Fruit fly (Drosophila melanogaster) whole organism, embryonic: ENCODE data around the gene Rtc1.

Experiments used
- B-H1 ChIP-seq: fragments of 200-800 bp; sonication (Bioruptor generic); IDR thresholded peaks from 3 replicates; pipeline ENCODE4 v1.3.6; 2022; ENCODE audit warnings: missing biosample characterization, missing genetic modification characterization
- C15 ChIP-seq: fragments of 200-800 bp; sonication (Bioruptor generic); IDR thresholded peaks from 3 replicates; pipeline ENCODE4 v1.3.6; 2022; ENCODE audit warnings: missing biosample characterization, missing genetic modification characterization
- CG14050 ChIP-seq: fragments of 200-800 bp; sonication (Bioruptor generic); IDR thresholded peaks from 3 replicates; pipeline ENCODE4 v1.3.6; 2022; ENCODE audit warnings: missing biosample characterization, missing genetic modification characterization
- CG1832 ChIP-seq: fragments of 200-800 bp; sonication (Bioruptor generic); optimal IDR thresholded peaks from 2 replicates; lab custom pipeline; 2017; ENCODE audit warnings: missing biosample characterization, mild to moderate bottlenecking, missing genetic modification characterization, inconsistent platforms
- CG2129 ChIP-seq: fragments of 200-800 bp; sonication (Bioruptor generic); IDR thresholded peaks from 2 replicates; pipeline ENCODE4 v1.3.6; 2022; ENCODE audit warnings: missing biosample characterization, missing genetic modification characterization; ENCODE audit not compliant: partially characterized antibody
- CG33557 ChIP-seq: fragments of 200-800 bp; sonication (Bioruptor generic); optimal IDR thresholded peaks from 2 replicates; lab custom pipeline; 2019; ENCODE audit warnings: missing biosample characterization, mild to moderate bottlenecking, missing genetic modification characterization, moderate library complexity
- CG34422 ChIP-seq: fragments of 200-800 bp; sonication (Bioruptor generic); IDR thresholded peaks from 3 replicates; pipeline ENCODE4 v1.3.6; 2022; ENCODE audit warnings: missing biosample characterization, missing genetic modification characterization
- CG3995 ChIP-seq: fragments of 200-800 bp; sonication (Bioruptor generic); optimal IDR thresholded peaks from 3 replicates; lab custom pipeline; 2016; ENCODE audit warnings: missing biosample characterization, missing genetic modification characterization
- CG4328 ChIP-seq: fragments of 200-800 bp; sonication (Bioruptor generic); optimal IDR thresholded peaks from 3 replicates; lab custom pipeline; 2017; ENCODE audit warnings: missing biosample characterization, missing genetic modification reagents, missing genetic modification characterization
- CG4617 ChIP-seq: fragments of 200-800 bp; sonication (Bioruptor generic); optimal IDR thresholded peaks from 3 replicates; lab custom pipeline; 2016; ENCODE audit warnings: missing biosample characterization, missing genetic modification characterization, borderline replicate concordance
- CG7745 ChIP-seq: fragments of 200-800 bp; sonication (Bioruptor generic); optimal IDR thresholded peaks from 2 replicates; lab custom pipeline; 2018; ENCODE audit warnings: missing biosample characterization, mild to moderate bottlenecking, missing genetic modification characterization, moderate library complexity
- CG7839 ChIP-seq: fragments of 200-800 bp; sonication (Bioruptor generic); optimal IDR thresholded peaks from 3 replicates; lab custom pipeline; 2018; ENCODE audit warnings: missing biosample characterization, mild to moderate bottlenecking, missing genetic modification characterization, moderate library complexity
- CG9797 ChIP-seq: fragments of 200-800 bp; sonication (Bioruptor generic); optimal IDR thresholded peaks from 3 replicates; lab custom pipeline; 2018; ENCODE audit warnings: missing biosample characterization, mild to moderate bottlenecking, missing genetic modification characterization
- CTCF ChIP-seq: fragments of 200-800 bp; sonication (Bioruptor generic); optimal IDR thresholded peaks from 2 replicates; lab custom pipeline; 2017; ENCODE audit warnings: missing biosample characterization, mild to moderate bottlenecking, missing genetic modification characterization, moderate library complexity
- Camta ChIP-seq: fragments of 200-800 bp; sonication (Bioruptor generic); optimal IDR thresholded peaks from 2 replicates; lab custom pipeline; 2016; ENCODE audit warnings: missing biosample characterization, missing genetic modification characterization
- CkIIα-i1 ChIP-seq: fragments of 200-800 bp; sonication (Bioruptor generic); IDR thresholded peaks from 2 replicates; pipeline ENCODE4 v1.3.6; 2022; ENCODE audit warnings: missing biosample characterization, missing genetic modification characterization
- E2f1 ChIP-seq: fragments of 200-800 bp; sonication (Bioruptor generic); IDR thresholded peaks from 2 replicates; pipeline ENCODE4 v1.3.6; 2022; ENCODE audit warnings: missing biosample characterization, missing genetic modification characterization
- Hsf ChIP-seq: fragments of 200-800 bp; sonication (Bioruptor generic); optimal IDR thresholded peaks from 3 replicates; lab custom pipeline; 2016; ENCODE audit warnings: missing biosample characterization, missing genetic modification characterization
- Mad ChIP-seq: fragments of 200-800 bp; sonication (Bioruptor generic); optimal IDR thresholded peaks from 2 replicates; lab custom pipeline; 2016; ENCODE audit warnings: missing biosample characterization, missing genetic modification characterization
- PHDP ChIP-seq: fragments of 200-800 bp; sonication (Bioruptor generic); optimal IDR thresholded peaks from 3 replicates; lab custom pipeline; 2018; ENCODE audit warnings: missing biosample characterization, mild to moderate bottlenecking, missing genetic modification characterization, moderate library complexity
- Sin3A ChIP-seq: fragments of >200 bp; optimal IDR thresholded peaks from 2 replicates; lab custom pipeline; 2018
- Sry-β ChIP-seq: fragments of 200-800 bp; sonication (Bioruptor generic); optimal IDR thresholded peaks from 2 replicates; lab custom pipeline; 2018; ENCODE audit warnings: missing biosample characterization, mild to moderate bottlenecking, missing genetic modification characterization, moderate library complexity
- Sry-δ ChIP-seq: fragments of 200-800 bp; sonication (Bioruptor generic); optimal IDR thresholded peaks from 2 replicates; lab custom pipeline; 2016; ENCODE audit warnings: missing biosample characterization, missing genetic modification characterization
- Usf ChIP-seq: fragments of 200-800 bp; sonication (Bioruptor generic); optimal IDR thresholded peaks from 2 replicates; lab custom pipeline; 2017; ENCODE audit warnings: missing genotype, missing biosample characterization, missing genetic modification characterization
- Xrp1 ChIP-seq: fragments of 200-800 bp; sonication (Bioruptor generic); IDR thresholded peaks from 2 replicates; pipeline ENCODE4 v1.3.6; 2022; ENCODE audit warnings: missing biosample characterization, missing genetic modification characterization
- btn ChIP-seq: fragments of 200-800 bp; sonication (Bioruptor generic); optimal IDR thresholded peaks from 2 replicates; lab custom pipeline; 2016; ENCODE audit warnings: missing biosample characterization, missing genetic modification characterization
- cato ChIP-seq: fragments of 200-800 bp; sonication (Bioruptor generic); optimal IDR thresholded peaks from 2 replicates; lab custom pipeline; 2016; ENCODE audit warnings: missing biosample characterization, missing genetic modification characterization, borderline replicate concordance
- cg ChIP-seq: fragments of 200-800 bp; sonication (Bioruptor generic); optimal IDR thresholded peaks from 3 replicates; lab custom pipeline; 2019; ENCODE audit warnings: missing biosample characterization, mild to moderate bottlenecking, missing genetic modification characterization, moderate library complexity
- crc ChIP-seq: fragments of 200-800 bp; sonication (Bioruptor generic); optimal IDR thresholded peaks from 2 replicates; lab custom pipeline; 2016; ENCODE audit warnings: missing biosample characterization, missing genetic modification characterization
- crp ChIP-seq, 2 experiments: fragments of 200-800 bp; sonication (Bioruptor generic); optimal IDR thresholded peaks; 2 replicates in 1 of 2; 3 replicates in 1 of 2; lab custom pipeline; 2017; ENCODE audit warnings: missing biosample characterization in 2 of 2, missing genetic modification characterization in 2 of 2, mild to moderate bottlenecking in 1 of 2, moderate library complexity in 1 of 2
- eve ChIP-seq, 2 experiments: fragments of >200 bp; optimal IDR thresholded peaks; 2 replicates each; lab custom pipeline; 2017; ENCODE audit warnings: missing biosample characterization in 2 of 2, missing genetic modification characterization in 2 of 2
- fd102C ChIP-seq: fragments of 200-800 bp; sonication (Bioruptor generic); optimal IDR thresholded peaks from 2 replicates; lab custom pipeline; 2018; ENCODE audit warnings: missing biosample characterization, mild to moderate bottlenecking, missing genetic modification characterization, moderate library complexity
- gem ChIP-seq: fragments of 200-800 bp; sonication (Bioruptor generic); optimal IDR thresholded peaks from 2 replicates; lab custom pipeline; 2019; ENCODE audit warnings: missing biosample characterization, mild to moderate bottlenecking, missing genetic modification characterization, moderate library complexity
- gt ChIP-seq: fragments of 200-800 bp; sonication (Bioruptor generic); IDR thresholded peaks from 2 replicates; pipeline ENCODE4 v1.3.6; 2022; ENCODE audit warnings: missing biosample characterization, missing genetic modification characterization
- hth ChIP-seq: fragments of >200 bp; optimal IDR thresholded peaks from 2 replicates; lab custom pipeline; 2017; ENCODE audit warnings: inconsistent platforms
- insv ChIP-seq, 2 experiments: fragments of 200-800 bp; sonication (Bioruptor generic); optimal IDR thresholded peaks; 3 replicates each; lab custom pipeline; 2016 to 2018; ENCODE audit warnings: missing biosample characterization in 2 of 2, missing genetic modification characterization in 2 of 2
- mirr ChIP-seq: fragments of 200-800 bp; sonication (Bioruptor generic); optimal IDR thresholded peaks from 3 replicates; lab custom pipeline; 2018; ENCODE audit warnings: missing biosample characterization, mild to moderate bottlenecking, missing genetic modification characterization
- mld ChIP-seq: fragments of 200-800 bp; sonication (Bioruptor generic); IDR thresholded peaks from 3 replicates; pipeline ENCODE4 v1.3.6; 2022; ENCODE audit warnings: missing biosample characterization, missing genetic modification characterization; ENCODE audit not compliant: partially characterized antibody
- nmo ChIP-seq: fragments of 200-800 bp; sonication (Bioruptor generic); optimal IDR thresholded peaks from 2 replicates; lab custom pipeline; 2018; ENCODE audit warnings: missing biosample characterization, mild to moderate bottlenecking, missing genetic modification characterization, moderate library complexity
- pnt ChIP-seq: fragments of 200-800 bp; sonication (Bioruptor generic); optimal IDR thresholded peaks from 3 replicates; lab custom pipeline; 2016; ENCODE audit warnings: missing biosample characterization, missing genetic modification characterization
- sd ChIP-seq: fragments of 200-800 bp; sonication (Bioruptor generic); optimal IDR thresholded peaks from 3 replicates; lab custom pipeline; 2018; ENCODE audit warnings: missing biosample characterization, mild to moderate bottlenecking, missing genetic modification characterization, moderate library complexity
- sim ChIP-seq: fragments of 200-800 bp; sonication (Bioruptor generic); IDR thresholded peaks from 2 replicates; pipeline ENCODE4 v1.3.6; 2022; ENCODE audit warnings: missing biosample characterization, missing genetic modification characterization
- stwl ChIP-seq: fragments of 200-800 bp; sonication (Bioruptor generic); optimal IDR thresholded peaks from 3 replicates; lab custom pipeline; 2018; ENCODE audit warnings: missing biosample characterization, mild to moderate bottlenecking, missing genetic modification characterization, moderate library complexity
- tll ChIP-seq, 2 experiments: fragments of 200-800 bp in 1 of 2; fragments of >200 bp in 1 of 2; sonication (Bioruptor generic) in 1 of 2; optimal IDR thresholded peaks; 2 replicates each; lab custom pipeline; 2017 to 2019; ENCODE audit warnings: missing biosample characterization in 2 of 2, missing genetic modification characterization in 2 of 2, mild to moderate bottlenecking in 1 of 2, moderate library complexity in 1 of 2
- unpg ChIP-seq: fragments of 200-800 bp; sonication (Bioruptor generic); optimal IDR thresholded peaks from 3 replicates; lab custom pipeline; 2018; ENCODE audit warnings: missing biosample characterization, mild to moderate bottlenecking, missing genetic modification characterization, moderate library complexity
- wdn ChIP-seq: fragments of 200-800 bp; sonication (Bioruptor generic); IDR thresholded peaks from 2 replicates; pipeline ENCODE4 v1.3.6; 2022; ENCODE audit warnings: missing biosample characterization, missing genetic modification characterization
- wor ChIP-seq: fragments of 200-800 bp; sonication (Bioruptor generic); IDR thresholded peaks from 2 replicates; pipeline ENCODE4 v1.3.6; 2022; ENCODE audit warnings: missing biosample characterization, missing genetic modification characterization
- z ChIP-seq: fragments of 200-800 bp; sonication (Bioruptor generic); IDR thresholded peaks from 3 replicates; pipeline ENCODE4 v1.3.6; 2022; ENCODE audit warnings: missing biosample characterization, missing genetic modification characterization
- zen ChIP-seq: fragments of 200-800 bp; sonication (Bioruptor generic); optimal IDR thresholded peaks from 3 replicates; lab custom pipeline; 2018; ENCODE audit warnings: missing biosample characterization, mild to moderate bottlenecking, missing genetic modification characterization, moderate library complexity

Rtc1 gene

dm6 chrX:13735322-13736173 is 21.4 kb upstream of the Rtc1 start (continued):
- peak; percentile 7 for TF ChIP-seq zen (tag; lab: Kevin White, UChicago)
- TF ChIP-seq Sry-β (GFP tag; lab: Kevin White, UChicago): no peak
- peak; percentile 46; the same call in 1 of the 3 replicates for TF ChIP-seq CG34422 (GFP tag; lab: Robert Waterston, UW)
- TF ChIP-seq eve (GFP tag; optimal IDR thresholded peaks at IDR 0.05; lab: Kevin White, UChicago): no peak
- TF ChIP-seq nmo: peak; percentile 1
- TF ChIP-seq cg (GFP tag; lab: Kevin White, UChicago): peak; percentile 77
- peak; percentile 91 to 98 for TF ChIP-seq insv (GFP tag; optimal IDR thresholded peaks at IDR 0.05; lab: Kevin White, UChicago)
- TF ChIP-seq pnt (GFP tag; lab: Kevin White, UChicago): no peak

DNA sequence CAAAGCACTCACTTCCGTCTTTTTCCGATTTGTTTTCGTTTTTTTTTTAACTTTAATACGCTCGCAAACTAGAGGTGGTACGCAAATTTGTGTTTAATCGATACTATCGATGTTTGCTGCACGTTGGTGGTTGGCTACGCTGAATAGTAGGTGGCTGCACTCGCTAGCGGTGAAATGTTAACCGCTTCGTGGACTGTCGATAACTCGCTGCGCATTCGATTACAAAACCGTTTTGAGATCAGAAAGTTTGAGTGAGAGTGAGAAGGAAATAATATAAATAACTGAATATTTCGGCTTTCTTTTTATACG is 20.9 kb upstream of the Rtc1 start, which contains the start of gene g:
TSS of gene g (minus strand) at position 105 of the 309 bp plus-strand sequence.
- no peak for TF ChIP-seq fd102C
- TF ChIP-seq CkIIα-i1 (GFP tag; lab: Robert Waterston, UW): no peak
- TF ChIP-seq wor (GFP tag; lab: Robert Waterston, UW): no peak
- TF ChIP-seq hth (lab: Kevin White, UChicago): no peak
- TF ChIP-seq Sry-δ: peak; percentile 96
- TF ChIP-seq CTCF (GFP tag; lab: Kevin White, UChicago): no peak
- TF ChIP-seq Xrp1 (GFP tag; lab: Robert Waterston, UW): no peak
- no peak for TF ChIP-seq CG4328 (GFP tag; lab: Kevin White, UChicago)
- peak; percentile 1 for TF ChIP-seq CG3995 (GFP tag; lab: Kevin White, UChicago)
- TF ChIP-seq CG2129 (GFP tag; lab: Robert Waterston, UW): peak; percentile 74
- no peak for TF ChIP-seq sim (GFP tag; lab: Robert Waterston, UW)
- no peak for TF ChIP-seq tll (GFP tag; optimal IDR thresholded peaks at IDR 0.05; lab: Kevin White, UChicago)
- no peak for TF ChIP-seq gem (tag; lab: Kevin White, UChicago)
- TF ChIP-seq gt (GFP tag; lab: Robert Waterston, UW): no peak
- no peak for TF ChIP-seq CG14050
- no peak for TF ChIP-seq PHDP (tag; lab: Kevin White, UChicago)
- TF ChIP-seq B-H1 (GFP tag; lab: Robert Waterston, UW): no peak
- no peak for TF ChIP-seq sd (tag; lab: Kevin White, UChicago)
- TF ChIP-seq stwl (tag; lab: Kevin White, UChicago): peak; percentile 55
- TF ChIP-seq Usf: no peak
- TF ChIP-seq wdn (GFP tag; lab: Robert Waterston, UW): no peak
- TF ChIP-seq crp (GFP tag; optimal IDR thresholded peaks at IDR 0.05; lab: Kevin White, UChicago): peak in 1 of 2 experiments; percentile 11
- TF ChIP-seq Sin3A (lab: Kevin White, UChicago): peak; percentile 69
- TF ChIP-seq CG7839 (tag; lab: Kevin White, UChicago): no peak
- TF ChIP-seq C15: no peak
- TF ChIP-seq btn (GFP tag; lab: Kevin White, UChicago): no peak
- no peak for TF ChIP-seq Hsf (GFP tag; lab: Kevin White, UChicago)
- TF ChIP-seq Mad (GFP tag; lab: Kevin White, UChicago): peak; percentile 1
- no peak for TF ChIP-seq cato
- no peak for TF ChIP-seq CG7745 (tag; lab: Kevin White, UChicago)
- peak; percentile 82; the same call in 2 of the 3 replicates for TF ChIP-seq mld (GFP tag; lab: Robert Waterston, UW)
- no peak for TF ChIP-seq crc (GFP tag; lab: Kevin White, UChicago)
- no peak for TF ChIP-seq z (GFP tag; lab: Robert Waterston, UW)
- no peak for TF ChIP-seq unpg (GFP tag; lab: Kevin White, UChicago)
- TF ChIP-seq CG1832: no peak
- no peak for TF ChIP-seq CG33557 (GFP tag; lab: Kevin White, UChicago)
- no peak for TF ChIP-seq E2f1 (GFP tag; lab: Robert Waterston, UW)
- TF ChIP-seq CG4617 (GFP tag; lab: Kevin White, UChicago): no peak
- TF ChIP-seq mirr (GFP tag; lab: Kevin White, UChicago): no peak
- TF ChIP-seq CG9797 (GFP tag; lab: Kevin White, UChicago): peak; percentile 26
- no peak for TF ChIP-seq Camta (GFP tag; lab: Kevin White, UChicago)
